Fruit fly (Drosophila melanogaster) S2 (cell line): Measurements from ENCODE around the gene Oatp33Ea.

Experiments
- CG8478 ChIP-seq: fragments of >200 bp; optimal IDR thresholded peaks from 2 replicates; lab custom pipeline; 2018
- CTCF ChIP-seq, 2 experiments: fragments of >200 bp; optimal IDR thresholded peaks; 2 replicates each; lab custom pipeline; 2018

- TF ChIP-seq CG8478, result no peak
- TF ChIP-seq CTCF (optimal IDR thresholded peaks at IDR 0.05; lab: Kevin White, UChicago), result no peak
Observed at dm6 chr2L:12415485-12416137, 30.1 kb downstream of the Oatp33Ea start.
